Worm (Caenorhabditis elegans): Measurements from ENCODE around the gene str-230.

The str-230 gene

ce11 chrV:14237447-14237846 lies 26.8 kb upstream of the str-230 start (continued):
- TF ChIP-seq aptf-3 (GFP tag; IDR thresholded peaks at IDR 0.05), result peak; percentile 90
- TF ChIP-seq Y53G8AR.9 (GFP tag; conservative IDR thresholded peaks at IDR 0.05), result peak; percentile 64; the same call in 1 of the 2 replicates
- 0 out of 2 replicates have a peak, but pooled peaks have one; percentile 33 for TF ChIP-seq K11D2.4 (GFP tag; IDR thresholded peaks at IDR 0.05)
- peak; percentile 85 for TF ChIP-seq bed-2 (GFP tag; IDR thresholded peaks at IDR 0.05)
- TF ChIP-seq ztf-25 (GFP tag; IDR thresholded peaks at IDR 0.05), result peak; percentile 95
- peak; percentile 53 for TF ChIP-seq madf-8 (GFP tag; conservative IDR thresholded peaks at IDR 0.05)
- TF ChIP-seq ceh-100 (GFP tag; IDR thresholded peaks at IDR 0.05), result peak; percentile 67; the same call in 1 of the 2 replicates
- TF ChIP-seq ztf-28 (GFP tag; IDR thresholded peaks at IDR 0.05), result 0 out of 2 replicates have a peak, but pooled peaks have one; percentile 29
- TF ChIP-seq lin-26 (GFP tag; IDR thresholded peaks at IDR 0.05), result peak; percentile 99
- TF ChIP-seq Y95B8A.8 (GFP tag; IDR thresholded peaks at IDR 0.05), result peak; percentile 68; the same call in 1 of the 2 replicates
- peak; percentile 79 for TF ChIP-seq pbrm-1 (GFP tag; IDR thresholded peaks at IDR 0.05)
- TF ChIP-seq nhr-90 (tag; optimal IDR thresholded peaks at IDR 0.05), result peak; percentile 31
- peak; percentile 78 for TF ChIP-seq ekl-4 (GFP tag; IDR thresholded peaks at IDR 0.05)
- peak; percentile 87 for TF ChIP-seq attf-6 (GFP tag; IDR thresholded peaks at IDR 0.05)
- 0 out of 2 replicates have a peak, but pooled peaks have one; percentile 52 for TF ChIP-seq F37B4.10 (GFP tag; IDR thresholded peaks at IDR 0.05)
- TF ChIP-seq F39B2.1 (GFP tag; IDR thresholded peaks at IDR 0.05), result peak; percentile 75

ce11 chrV:14235942-14236341 lies 25.3 kb upstream of the str-230 start, which contains the start of gene ent-3:
Gene ent-3 (minus strand): TSS chrV:14236042.
- no peak for TF ChIP-seq mes-4 (tag; optimal IDR thresholded peaks at IDR 0.05)
- TF ChIP-seq ceh-40 (GFP tag; IDR thresholded peaks at IDR 0.05), result no peak
- no peak for TF ChIP-seq lin-54 (GFP tag; optimal IDR thresholded peaks at IDR 0.05)
- no peak for TF ChIP-seq let-526 (GFP tag; IDR thresholded peaks at IDR 0.05)
- TF ChIP-seq fkh-3 (tag; optimal IDR thresholded peaks at IDR 0.05), result no peak
- no peak for TF ChIP-seq lsl-1 (GFP tag; optimal IDR thresholded peaks at IDR 0.05)
- no peak for TF ChIP-seq madf-8 (GFP tag; conservative IDR thresholded peaks at IDR 0.05)
- no peak for TF ChIP-seq hlh-26 (GFP tag; conservative IDR thresholded peaks at IDR 0.05)
- no peak for TF ChIP-seq madf-3 (GFP tag; IDR thresholded peaks at IDR 0.05)
- TF ChIP-seq atf-7 (tag; optimal IDR thresholded peaks at IDR 0.05), result no peak
- TF ChIP-seq D2030.7 (GFP tag; IDR thresholded peaks at IDR 0.05), result no peak
- TF ChIP-seq F55B11.4 (tag; optimal IDR thresholded peaks at IDR 0.05; ENCODE audit: borderline replicate concordance, insufficient read depth), result no peak
- no peak for TF ChIP-seq C17E4.6 (GFP tag; IDR thresholded peaks at IDR 0.05)
- no peak for TF ChIP-seq lin-26 (GFP tag; IDR thresholded peaks at IDR 0.05)
- no peak for TF ChIP-seq egrh-3 (GFP tag; IDR thresholded peaks at IDR 0.05)

- TF ChIP-seq dox-1 (GFP tag; IDR thresholded peaks at IDR 0.05), result no peak
- TF ChIP-seq F57C9.4 (tag; optimal IDR thresholded peaks at IDR 0.05), result no peak
- TF ChIP-seq Y53F4B.3 (GFP tag; IDR thresholded peaks at IDR 0.05), result no peak
- no peak for TF ChIP-seq attf-6 (GFP tag; IDR thresholded peaks at IDR 0.05)
- no peak for TF ChIP-seq ceh-91 (GFP tag; IDR thresholded peaks at IDR 0.05)
- TF ChIP-seq nhr-80 (tag; optimal IDR thresholded peaks at IDR 0.05), result peak; percentile 22
- no peak for TF ChIP-seq xnd-1 (tag; optimal IDR thresholded peaks at IDR 0.05)
Measured at ce11 chrV:14231656-14232055, 21.0 kb upstream of the str-230 start.
